Worm (Caenorhabditis elegans) whole organism, early embryonic: Measurements from ENCODE around the gene K02E11.5.

ENCODE experiments used
- B0310.2 ChIP-seq: sonication (generic microtip); optimal IDR thresholded peaks from 2 replicates; lab custom pipeline; 2016; ENCODE audit warnings: mild to moderate bottlenecking, missing genetic modification characterization, missing compliant biosample characterization
- F13C5.2 ChIP-seq: sonication (generic microtip); optimal IDR thresholded peaks from 2 replicates; lab custom pipeline; 2017; ENCODE audit warnings: mild to moderate bottlenecking, missing genetic modification characterization, inconsistent platforms, missing compliant biosample characterization
- aly-1 ChIP-seq: sonication (generic microtip); optimal IDR thresholded peaks from 2 replicates; lab custom pipeline; 2016; ENCODE audit warnings: missing genetic modification characterization, missing compliant biosample characterization
- ama-1 ChIP-seq: fragments of 150-350 bp; optimal IDR thresholded peaks from 2 replicates; lab custom pipeline; 2014
- ceh-13 ChIP-seq: fragments of 200-800 bp; sonication (Bioruptor generic); optimal IDR thresholded peaks from 2 replicates; lab custom pipeline; 2018; ENCODE audit warnings: mild to moderate bottlenecking, missing genetic modification characterization, missing compliant biosample characterization
- ceh-36 ChIP-seq: sonication (generic microtip); optimal IDR thresholded peaks from 2 replicates; lab custom pipeline; 2016; ENCODE audit warnings: missing genetic modification characterization, inconsistent platforms, missing compliant biosample characterization
- ets-7 ChIP-seq: sonication (generic microtip); optimal IDR thresholded peaks from 2 replicates; lab custom pipeline; 2016; ENCODE audit warnings: missing genotype, missing genetic modification characterization, missing compliant biosample characterization
- flt-1 ChIP-seq: fragments of 200-800 bp; sonication (Bioruptor generic); IDR thresholded peaks from 2 replicates; pipeline ENCODE4 v1.3.6; 2022; ENCODE audit warnings: missing genetic modification characterization, missing compliant biosample characterization
- hmbx-1 ChIP-seq: sonication (generic microtip); optimal IDR thresholded peaks from 2 replicates; lab custom pipeline; 2016; ENCODE audit warnings: mild to moderate bottlenecking, missing genetic modification characterization, missing compliant biosample characterization
- hmg-4 ChIP-seq: fragments of 200-800 bp; sonication (Bioruptor generic); optimal IDR thresholded peaks from 2 replicates; lab custom pipeline; 2018; ENCODE audit warnings: mild to moderate bottlenecking, missing genetic modification characterization, missing compliant biosample characterization
- hnd-1 ChIP-seq: sonication (generic microtip); optimal IDR thresholded peaks from 2 replicates; lab custom pipeline; 2016; ENCODE audit warnings: missing genetic modification characterization, missing compliant biosample characterization
- pes-1 ChIP-seq: fragments of 200-800 bp; sonication (Bioruptor generic); IDR thresholded peaks from 2 replicates; pipeline ENCODE4 v1.3.6; 2022; ENCODE audit warnings: missing genetic modification reagents, missing genetic modification characterization, missing compliant biosample characterization
- scrt-1 ChIP-seq: fragments of 200-800 bp; sonication (Bioruptor generic); IDR thresholded peaks from 2 replicates; pipeline ENCODE4 v1.3.6; 2022; ENCODE audit warnings: missing genetic modification characterization, missing compliant biosample characterization
- sea-1 ChIP-seq: fragments of 200-800 bp; sonication (Bioruptor generic); conservative IDR thresholded peaks from 2 replicates; pipeline ENCODE4 v1.3.6; 2022; ENCODE audit warnings: missing genetic modification characterization, missing compliant biosample characterization
- tbx-11 ChIP-seq: fragments of 200-800 bp; sonication (Bioruptor generic); IDR thresholded peaks from 2 replicates; pipeline ENCODE4 v1.3.6; 2022; ENCODE audit warnings: missing genetic modification characterization, missing compliant biosample characterization
- tbx-37 ChIP-seq: fragments of 200-800 bp; sonication (Bioruptor generic); conservative IDR thresholded peaks from 2 replicates; pipeline ENCODE4 v1.3.6; 2022; ENCODE audit warnings: missing genetic modification reagents, missing genetic modification characterization, missing compliant biosample characterization
- tra-4 ChIP-seq: sonication (generic microtip); optimal IDR thresholded peaks from 2 replicates; lab custom pipeline; 2017; ENCODE audit warnings: missing genetic modification characterization, missing compliant biosample characterization

Gene K02E11.5

ce11 chrV:14290636-14291035, 38.5 kb downstream of the K02E11.5 start, which contains the start of gene F14D7.18:
Gene F14D7.18 (minus strand): TSS chrV:14290736.
- TF ChIP-seq tra-4 (tag; lab: Kevin White, UChicago) (no peak), ceh-13 (GFP tag; lab: Kevin White, UChicago) (no peak), pes-1 (GFP tag; lab: Robert Waterston, UW) (no peak), ama-1 (no peak), B0310.2 (tag; lab: Kevin White, UChicago) (no peak), hmbx-1 (no peak), flt-1 (GFP tag; lab: Robert Waterston, UW) (no peak), hmg-4 (no peak), F13C5.2 (no peak), aly-1 (tag; lab: Kevin White, UChicago) (no peak), hnd-1 (tag; lab: Kevin White, UChicago) (no peak)

DNA sequence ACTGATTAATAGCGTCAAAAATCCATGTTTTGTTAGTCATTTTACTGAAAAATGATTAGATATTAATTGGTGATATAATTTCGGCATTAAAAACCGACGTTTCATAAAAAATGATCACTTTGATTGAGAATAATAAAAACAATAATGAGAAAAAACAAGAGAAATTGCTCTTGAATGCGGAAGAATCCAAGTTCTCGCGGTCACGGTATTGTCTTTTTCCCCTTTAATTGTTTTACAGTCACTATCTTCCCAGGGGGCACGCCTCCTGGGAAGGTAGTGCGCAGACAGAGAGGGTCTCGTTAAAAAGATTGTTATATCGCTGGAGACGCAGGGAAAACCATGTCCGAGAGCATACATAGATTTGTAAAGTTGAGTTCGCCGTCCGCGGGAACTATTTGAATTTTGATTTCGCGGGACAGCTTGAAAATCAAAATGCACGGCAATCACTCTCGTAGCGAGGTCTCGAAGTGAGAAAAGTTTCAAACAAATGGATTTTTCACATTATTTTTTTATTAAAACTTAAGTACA, 41.6 kb downstream of the K02E11.5 start, which contains the start of gene F14D7.2:
Gene F14D7.2, minus strand, starts transcription at position 51 of the 528 bp plus-strand sequence.
- TF ChIP-seq hmbx-1 (no peak), pes-1 (GFP tag; lab: Robert Waterston, UW) (no peak), ama-1 (no peak), flt-1 (GFP tag; lab: Robert Waterston, UW) (no peak), ceh-36 (tag; lab: Kevin White, UChicago) (no peak), ets-7 (tag; lab: Kevin White, UChicago) (no peak), tra-4 (tag; lab: Kevin White, UChicago) (no peak)

DNA sequence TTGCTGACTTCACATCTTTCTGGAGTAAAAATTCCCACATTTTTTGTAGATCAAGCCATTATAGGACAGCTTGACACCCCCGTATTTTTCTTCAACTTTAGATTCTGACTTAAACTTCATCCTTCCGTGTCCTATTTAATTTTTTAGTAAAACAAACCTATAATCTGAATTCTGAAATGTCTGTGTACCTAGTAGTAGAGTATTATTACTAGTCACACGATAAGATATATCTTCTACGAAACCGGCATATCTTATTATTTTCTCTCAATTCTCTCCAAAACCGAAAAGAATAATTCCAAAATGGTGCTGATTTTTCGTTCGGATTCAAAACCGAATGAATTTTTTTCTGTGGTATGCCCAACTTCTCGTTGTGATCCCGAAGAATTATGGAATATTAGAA, 42.3 kb downstream of the K02E11.5 start, which contains the start of gene F14D7.9:
Gene F14D7.9, plus strand, starts transcription at position 301 of the 400 bp plus-strand sequence.
- TF ChIP-seq hmbx-1 (no peak), tbx-11 (no peak), ets-7 (tag; lab: Kevin White, UChicago) (no peak), sea-1 (no peak), ceh-36 (tag; lab: Kevin White, UChicago) (no peak), tbx-37 (no peak), tra-4 (tag; lab: Kevin White, UChicago) (no peak), ceh-13 (GFP tag; lab: Kevin White, UChicago) (no peak), hnd-1 (tag; lab: Kevin White, UChicago) (no peak), scrt-1 (GFP tag; lab: Robert Waterston, UW) (no peak), flt-1 (GFP tag; lab: Robert Waterston, UW) (no peak), B0310.2 (tag; lab: Kevin White, UChicago) (no peak), aly-1 (tag; lab: Kevin White, UChicago) (no peak), ama-1 (no peak), F13C5.2 (no peak), pes-1 (GFP tag; lab: Robert Waterston, UW) (no peak), hmg-4 (no peak)

DNA sequence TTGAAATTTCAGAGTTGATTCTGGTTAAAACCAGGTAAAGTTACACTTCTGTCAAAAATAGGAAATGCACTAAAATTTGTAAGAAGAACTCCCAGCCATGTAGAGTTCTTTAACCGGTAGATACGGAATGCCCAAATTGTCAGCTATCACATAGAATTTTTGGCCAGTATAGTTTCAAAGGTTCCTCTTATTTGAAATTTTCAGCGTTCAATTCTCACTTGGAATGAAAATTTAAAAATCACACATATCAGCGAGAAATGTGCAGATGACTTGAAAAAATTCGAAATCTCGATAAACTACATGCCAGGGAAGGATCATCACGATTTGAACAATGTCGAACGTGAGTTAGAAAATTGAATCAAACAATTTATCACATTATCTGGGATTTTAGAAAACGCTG, 44.4 kb downstream of the K02E11.5 start, which contains the start of gene F14D7.3:
Gene F14D7.3, plus strand, starts transcription at position 301 of the 400 bp plus-strand sequence.
- TF ChIP-seq tra-4 (tag; lab: Kevin White, UChicago), result no peak
- TF ChIP-seq pes-1 (GFP tag; lab: Robert Waterston, UW), result no peak

ce11 chrV:14299569-14300064, 47.5 kb downstream of the K02E11.5 start, which contains the start of the genes spig-3 and F14D7.12:
Gene spig-3 (minus strand): TSS chrV:14299669.
Gene F14D7.12 (plus strand): TSS chrV:14300014.
- TF ChIP-seq hmbx-1 (no peak), tbx-11 (no peak), hmg-4 (no peak), F13C5.2 (no peak), flt-1 (GFP tag; lab: Robert Waterston, UW) (no peak), ceh-13 (GFP tag; lab: Kevin White, UChicago) (no peak), tbx-37 (no peak), aly-1 (tag; lab: Kevin White, UChicago) (no peak), scrt-1 (GFP tag; lab: Robert Waterston, UW) (no peak)

DNA sequence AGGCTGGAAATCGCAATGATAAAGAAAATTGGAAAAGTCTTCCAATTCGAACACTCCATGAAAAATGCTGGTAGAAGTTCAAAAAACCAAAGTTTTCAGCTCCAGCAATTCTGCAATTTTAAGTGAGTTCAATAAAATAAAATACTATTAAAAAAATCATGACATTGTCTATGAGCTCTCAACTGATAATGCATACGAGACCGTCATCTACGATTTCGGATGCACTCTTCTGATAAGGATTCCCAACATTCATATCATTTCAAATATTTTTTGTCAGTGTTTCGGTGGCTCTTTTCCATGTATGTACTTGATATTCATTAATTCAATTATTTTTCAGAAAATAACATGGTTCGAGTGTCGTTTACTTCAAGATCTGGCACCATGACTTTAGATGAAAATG, 49.0 kb downstream of the K02E11.5 start, which contains the start of gene F14D7.6:
Gene F14D7.6, plus strand, starts transcription at position 338 of the 400 bp plus-strand sequence.
- TF ChIP-seq hmg-4, result no peak
- TF ChIP-seq aly-1 (tag; lab: Kevin White, UChicago), result no peak
- TF ChIP-seq B0310.2 (tag; lab: Kevin White, UChicago), result no peak
- no peak for TF ChIP-seq scrt-1 (GFP tag; lab: Robert Waterston, UW)
- no peak for TF ChIP-seq tbx-37
- TF ChIP-seq ets-7 (tag; lab: Kevin White, UChicago), result no peak
- no peak for TF ChIP-seq hnd-1 (tag; lab: Kevin White, UChicago)
- TF ChIP-seq ceh-13 (GFP tag; lab: Kevin White, UChicago), result no peak
- no peak for TF ChIP-seq ama-1
- TF ChIP-seq sea-1, result no peak
- no peak for TF ChIP-seq hmbx-1
- TF ChIP-seq tra-4 (tag; lab: Kevin White, UChicago), result no peak
- no peak for TF ChIP-seq F13C5.2
- TF ChIP-seq pes-1 (GFP tag; lab: Robert Waterston, UW), result no peak
- no peak for TF ChIP-seq ceh-36 (tag; lab: Kevin White, UChicago)
- no peak for TF ChIP-seq tbx-11
- no peak for TF ChIP-seq flt-1 (GFP tag; lab: Robert Waterston, UW)
